Worm (Caenorhabditis elegans): ENCODE results near the gene K08B12.3.

K08B12.3 gene

ce11 chrV:6211509-6211908 lies 23.5 kb upstream of the K08B12.3 start:
- TF ChIP-seq fos-1 (tag; optimal IDR thresholded peaks at IDR 0.05) (peak; percentile 88), elt-1 (tag; optimal IDR thresholded peaks at IDR 0.05) (no peak), sma-9 (GFP tag; optimal IDR thresholded peaks at IDR 0.05) (no peak), sma-9 (tag; optimal IDR thresholded peaks at IDR 0.05) (no peak)

DNA sequence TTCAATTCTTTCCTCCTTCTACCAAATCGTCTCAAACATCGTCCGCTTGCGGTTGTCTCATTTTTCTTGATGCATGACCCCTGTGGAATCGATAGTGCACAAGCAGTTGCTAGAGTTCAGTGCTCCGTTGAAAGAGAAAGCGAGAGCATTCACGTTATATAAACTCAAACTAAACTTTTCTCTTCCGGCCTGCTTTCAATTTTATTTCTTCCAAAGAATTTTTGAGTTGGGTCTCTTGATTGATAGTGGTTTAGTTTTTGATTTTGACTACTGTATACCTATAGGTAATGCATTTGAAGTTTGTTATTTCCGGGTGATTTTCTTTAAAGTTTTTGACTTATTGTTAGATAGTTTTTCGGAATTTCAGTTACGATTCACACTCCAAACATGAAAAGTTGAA lies 22.4 kb upstream of the K08B12.3 start:
- TF ChIP-seq lsy-2 (tag; optimal IDR thresholded peaks at IDR 0.05) (no peak), snpc-4 (tag; optimal IDR thresholded peaks at IDR 0.05) (no peak), ztf-1 (GFP tag; conservative IDR thresholded peaks at IDR 0.05) (no peak), unc-39 (tag; optimal IDR thresholded peaks at IDR 0.05) (no peak), crh-2 (tag; optimal IDR thresholded peaks at IDR 0.05) (no peak), nhr-25 (tag; optimal IDR thresholded peaks at IDR 0.05) (no peak), ceh-82 (tag; optimal IDR thresholded peaks at IDR 0.05) (no peak), unc-55 (GFP tag; optimal IDR thresholded peaks at IDR 0.05) (no peak), zag-1 (tag; optimal IDR thresholded peaks at IDR 0.05) (no peak), unc-62 (GFP tag; optimal IDR thresholded peaks at IDR 0.05) (no peak), sma-9 (GFP tag; optimal IDR thresholded peaks at IDR 0.05) (no peak), sma-9 (tag; optimal IDR thresholded peaks at IDR 0.05) (no peak), mab-5 (tag; optimal IDR thresholded peaks at IDR 0.05) (no peak), lin-39 (tag; optimal IDR thresholded peaks at IDR 0.05) (no peak), dmd-4 (tag; optimal IDR thresholded peaks at IDR 0.05) (no peak), lin-11 (tag; optimal IDR thresholded peaks at IDR 0.05) (no peak), ztf-11 (tag; optimal IDR thresholded peaks at IDR 0.05) (no peak), ztf-4 (tag; optimal IDR thresholded peaks at IDR 0.05) (no peak), nhr-11 (tag; optimal IDR thresholded peaks at IDR 0.05) (no peak)

DNA sequence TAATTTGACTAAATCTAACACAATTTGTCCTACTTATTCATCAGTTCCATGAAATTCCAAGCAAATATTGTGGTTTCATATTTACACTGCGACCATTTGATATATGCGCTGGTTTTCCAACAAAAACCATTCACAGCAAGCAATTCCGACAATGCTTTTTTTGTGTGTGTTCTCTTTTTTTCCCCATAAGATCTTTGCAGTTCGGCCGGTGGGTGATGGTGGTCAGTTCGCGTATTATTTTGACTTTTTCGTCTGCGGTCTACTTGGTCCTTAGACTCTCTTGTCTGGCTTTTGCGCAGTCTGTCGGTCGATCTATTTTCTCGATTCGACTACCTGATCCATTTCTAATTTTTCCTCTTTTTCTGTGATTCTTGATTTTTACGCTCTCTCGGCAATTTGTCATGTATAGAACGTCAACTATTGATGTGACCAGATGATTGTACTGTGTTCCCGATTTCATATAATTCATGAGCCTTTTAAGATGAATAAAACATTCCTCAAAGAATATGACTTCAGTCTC lies 21.7 kb upstream of the K08B12.3 start:
- TF ChIP-seq nhr-21 (tag; optimal IDR thresholded peaks at IDR 0.05) (no peak), blmp-1 (tag; optimal IDR thresholded peaks at IDR 0.05; ENCODE audit: insufficient read depth) (no peak), nhr-77 (tag; optimal IDR thresholded peaks at IDR 0.05) (no peak), ztf-11 (tag; optimal IDR thresholded peaks at IDR 0.05) (no peak), fos-1 (tag; optimal IDR thresholded peaks at IDR 0.05) (peak; percentile 48), unc-55 (GFP tag; optimal IDR thresholded peaks at IDR 0.05) (no peak), C34F6.9 (tag; optimal IDR thresholded peaks at IDR 0.05) (no peak), sem-4 (tag; optimal IDR thresholded peaks at IDR 0.05) (no peak), nhr-6 (tag; optimal IDR thresholded peaks at IDR 0.05) (no peak), ztf-1 (GFP tag; conservative IDR thresholded peaks at IDR 0.05) (no peak), ztf-4 (tag; optimal IDR thresholded peaks at IDR 0.05) (no peak), nhr-10 (tag; optimal IDR thresholded peaks at IDR 0.05) (no peak), lin-39 (tag; optimal IDR thresholded peaks at IDR 0.05) (no peak), dmd-4 (tag; optimal IDR thresholded peaks at IDR 0.05) (no peak), nhr-23 (tag; optimal IDR thresholded peaks at IDR 0.05) (no peak), gmeb-1 (tag; optimal IDR thresholded peaks at IDR 0.05) (no peak), nhr-129 (tag; optimal IDR thresholded peaks at IDR 0.05) (no peak), unc-62 (GFP tag; optimal IDR thresholded peaks at IDR 0.05) (no peak), sma-9 (GFP tag; optimal IDR thresholded peaks at IDR 0.05) (peak; percentile 53), sma-9 (tag; optimal IDR thresholded peaks at IDR 0.05) (no peak), mdl-1 (tag; optimal IDR thresholded peaks at IDR 0.05) (peak in 1 of 2 experiments; percentile 16), ceh-16 (tag; optimal IDR thresholded peaks at IDR 0.05) (no peak), lsy-2 (tag; optimal IDR thresholded peaks at IDR 0.05) (no peak), F13H6.1 (tag; optimal IDR thresholded peaks at IDR 0.05) (no peak)

- TF ChIP-seq sma-3 (GFP tag; optimal IDR thresholded peaks at IDR 0.05) (peak; percentile 60), zag-1 (tag; optimal IDR thresholded peaks at IDR 0.05) (peak; percentile 42), sma-9 (GFP tag; optimal IDR thresholded peaks at IDR 0.05) (peak; percentile 76), sma-9 (tag; optimal IDR thresholded peaks at IDR 0.05) (no peak), nhr-77 (tag; optimal IDR thresholded peaks at IDR 0.05) (no peak), ztf-11 (tag; optimal IDR thresholded peaks at IDR 0.05) (no peak), nhr-129 (tag; optimal IDR thresholded peaks at IDR 0.05) (peak; percentile 85), unc-55 (GFP tag; optimal IDR thresholded peaks at IDR 0.05) (peak; percentile 86), fos-1 (tag; optimal IDR thresholded peaks at IDR 0.05) (peak; percentile 99), crh-2 (tag; optimal IDR thresholded peaks at IDR 0.05) (peak; percentile 98), mbf-1 (tag; optimal IDR thresholded peaks at IDR 0.05) (no peak), nhr-6 (tag; optimal IDR thresholded peaks at IDR 0.05) (no peak), sem-4 (tag; optimal IDR thresholded peaks at IDR 0.05) (peak; percentile 80), ztf-1 (GFP tag; conservative IDR thresholded peaks at IDR 0.05) (no peak), nhr-23 (tag; optimal IDR thresholded peaks at IDR 0.05) (no peak), lin-39 (tag; optimal IDR thresholded peaks at IDR 0.05) (no peak), egl-27 (tag; optimal IDR thresholded peaks at IDR 0.05) (peak; percentile 76), R02D3.7 (tag; optimal IDR thresholded peaks at IDR 0.05) (no peak), lsy-2 (tag; optimal IDR thresholded peaks at IDR 0.05) (peak in 1 of 2 experiments; percentile 57), peb-1 (tag; optimal IDR thresholded peaks at IDR 0.05) (no peak), nhr-21 (tag; optimal IDR thresholded peaks at IDR 0.05) (peak; percentile 19), nhr-10 (tag; optimal IDR thresholded peaks at IDR 0.05) (no peak), C34F6.9 (tag; optimal IDR thresholded peaks at IDR 0.05) (peak; percentile 85), dmd-4 (tag; optimal IDR thresholded peaks at IDR 0.05) (no peak), skn-1 (tag; optimal IDR thresholded peaks at IDR 0.05) (peak; percentile 19), unc-39 (tag; optimal IDR thresholded peaks at IDR 0.05) (no peak), blmp-1 (tag; optimal IDR thresholded peaks at IDR 0.05; ENCODE audit: insufficient read depth) (no peak), ceh-16 (tag; optimal IDR thresholded peaks at IDR 0.05) (no peak), nhr-25 (tag; optimal IDR thresholded peaks at IDR 0.05) (no peak), gmeb-1 (tag; optimal IDR thresholded peaks at IDR 0.05) (no peak), snpc-4 (tag; optimal IDR thresholded peaks at IDR 0.05) (no peak), ZK546.5 (tag; optimal IDR thresholded peaks at IDR 0.05) (no peak), mdl-1 (tag; optimal IDR thresholded peaks at IDR 0.05) (peak; percentile 49 to 81), mab-5 (tag; optimal IDR thresholded peaks at IDR 0.05) (no peak), nhr-11 (tag; optimal IDR thresholded peaks at IDR 0.05) (no peak), unc-62 (GFP tag; optimal IDR thresholded peaks at IDR 0.05) (no peak), nhr-237 (tag; optimal IDR thresholded peaks at IDR 0.05) (no peak)
These were observed 21.1 kb upstream of the K08B12.3 start for ce11 chrV:6213845-6214244.
